Fruit fly (Drosophila melanogaster): ENCODE measurements around the gene Arpc3B.

Arpc3B gene

DNA sequence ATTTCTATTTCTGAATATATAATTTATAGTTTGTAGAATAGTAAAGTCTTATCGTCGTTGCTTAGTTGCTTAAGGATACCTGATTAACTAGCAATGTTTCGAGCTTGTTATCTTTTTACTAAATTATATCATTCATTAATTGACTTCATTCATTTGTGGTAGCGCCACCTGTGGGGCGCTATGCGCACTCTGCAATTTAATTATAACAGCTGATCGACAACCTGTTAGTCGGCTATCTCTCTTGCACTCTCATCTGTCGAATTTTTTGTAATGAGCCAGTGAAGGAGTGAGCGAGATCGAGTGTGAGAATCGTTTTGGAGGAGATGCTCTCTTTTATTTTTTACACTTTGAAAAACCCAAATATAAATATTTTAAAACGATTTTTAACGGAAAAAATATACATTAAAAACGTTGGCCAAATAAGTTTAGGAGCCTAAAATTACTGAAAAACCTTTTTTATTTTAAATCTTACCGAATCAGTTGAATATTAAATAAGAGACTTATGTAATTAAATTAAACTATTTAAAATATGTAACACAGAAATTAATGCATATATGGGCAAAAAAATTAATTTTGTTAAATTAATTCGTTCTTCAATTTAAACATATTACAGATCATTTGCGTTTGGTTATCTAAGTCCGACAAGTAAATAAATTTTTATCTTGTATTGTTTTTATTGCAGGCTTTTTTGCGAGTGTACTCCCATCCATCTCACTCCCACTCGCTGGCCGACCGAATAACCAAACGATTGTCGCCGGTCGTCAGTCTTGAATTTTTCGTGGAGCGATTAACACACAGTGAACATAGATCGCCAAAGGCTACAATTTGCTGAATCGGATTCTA is 14.4 kb downstream of the Arpc3B start, which contains the start of the genes CG16700 and CG4991 (continued):
- TF ChIP-seq CG6654 (GFP tag; optimal IDR thresholded peaks at IDR 0.05) (peak; percentile 41), PHDP (tag; optimal IDR thresholded peaks at IDR 0.05) (peak; percentile 79), fd3F (GFP tag; optimal IDR thresholded peaks at IDR 0.05) (peak; percentile 61), CG17912 (GFP tag; optimal IDR thresholded peaks at IDR 0.05) (no peak), CG17361 (GFP tag; IDR thresholded peaks at IDR 0.05) (peak; percentile 96), gce (GFP tag; IDR thresholded peaks at IDR 0.05) (no peak), CoRest (tag; optimal IDR thresholded peaks at IDR 0.05) (peak; percentile 93), Scr (GFP tag; IDR thresholded peaks at IDR 0.05; ENCODE audit: partially characterized antibody) (no peak), trh (GFP tag; optimal IDR thresholded peaks at IDR 0.05) (peak; percentile 12), sr (GFP tag; IDR thresholded peaks at IDR 0.05) (no peak; the same call in 2 of the 3 replicates), CG3065 (GFP tag; optimal IDR thresholded peaks at IDR 0.05) (no peak), Usf (GFP tag; optimal IDR thresholded peaks at IDR 0.05) (peak; percentile 81), br (optimal IDR thresholded peaks at IDR 0.05) (no peak), CG16815 (GFP tag; optimal IDR thresholded peaks at IDR 0.05) (peak; percentile 73), dm (GFP tag; optimal IDR thresholded peaks at IDR 0.05) (no peak), CG6791 (GFP tag; IDR thresholded peaks at IDR 0.05; ENCODE audit: partially characterized antibody) (no peak), jigr1 (GFP tag; IDR thresholded peaks at IDR 0.05) (peak; percentile 60; the same call in 1 of the 3 replicates), gfzf (GFP tag; optimal IDR thresholded peaks at IDR 0.05) (no peak), ash1 (GFP tag; optimal IDR thresholded peaks at IDR 0.05) (no peak), CG18764 (GFP tag; optimal IDR thresholded peaks at IDR 0.05) (peak; percentile 8), bsh (GFP tag; optimal IDR thresholded peaks at IDR 0.05) (peak in 1 of 2 experiments; percentile 71), CG30431 (GFP tag; optimal IDR thresholded peaks at IDR 0.05) (peak; percentile 42), ac (GFP tag; optimal IDR thresholded peaks at IDR 0.05) (no peak), CG7556 (GFP tag; optimal IDR thresholded peaks at IDR 0.05) (peak; percentile 93), kni (GFP tag; optimal IDR thresholded peaks at IDR 0.05) (no peak), Adf1 (GFP tag; IDR thresholded peaks at IDR 0.05) (no peak), ap (GFP tag; IDR thresholded peaks at IDR 0.05) (no peak), sisA (GFP tag; IDR thresholded peaks at IDR 0.05) (no peak; the same call in 1 of the 2 replicates), CG15073 (GFP tag; optimal IDR thresholded peaks at IDR 0.05) (no peak), NC2α (GFP tag; optimal IDR thresholded peaks at IDR 0.05) (no peak), Sox100B (GFP tag; optimal IDR thresholded peaks at IDR 0.05) (peak; percentile 90), ken (GFP tag; IDR thresholded peaks at IDR 0.05) (no peak), CG11398 (GFP tag; optimal IDR thresholded peaks at IDR 0.05) (no peak), C15 (GFP tag; IDR thresholded peaks at IDR 0.05) (no peak), pum (GFP tag; optimal IDR thresholded peaks at IDR 0.05) (no peak), CG34224 (GFP tag; IDR thresholded peaks at IDR 0.05; ENCODE audit: partially characterized antibody) (no peak), CG17385 (GFP tag; optimal IDR thresholded peaks at IDR 0.05) (peak; percentile 78), sna (GFP tag; IDR thresholded peaks at IDR 0.05; ENCODE audit: partially characterized antibody) (no peak), CG15514 (GFP tag; optimal IDR thresholded peaks at IDR 0.05) (peak; percentile 11), CG7357 (GFP tag; IDR thresholded peaks at IDR 0.05) (peak; percentile 55), tll (GFP tag; optimal IDR thresholded peaks at IDR 0.05) (peak in 1 of 2 experiments; percentile 23), tna (GFP tag; IDR thresholded peaks at IDR 0.05; ENCODE audit: partially characterized antibody) (no peak), ftz-f1 (GFP tag; optimal IDR thresholded peaks at IDR 0.05) (no peak), unpg (GFP tag; optimal IDR thresholded peaks at IDR 0.05) (peak; percentile 69), Mes4 (GFP tag; optimal IDR thresholded peaks at IDR 0.05) (no peak), seq (GFP tag; IDR thresholded peaks at IDR 0.05) (no peak), klu (GFP tag; IDR thresholded peaks at IDR 0.05) (peak; percentile 70), CG10147 (GFP tag; optimal IDR thresholded peaks at IDR 0.05) (peak; percentile 80), CG2875 (GFP tag; optimal IDR thresholded peaks at IDR 0.05) (peak; percentile 54)

Data from whole organism, embryonic.